Fruit fly (Drosophila melanogaster) Kc167 (cell line): ENCODE measurements around the gene sud1.

ENCODE experiments used
- h ChIP-seq: fragments of >200 bp; optimal IDR thresholded peaks from 3 replicates; lab custom pipeline; 2018; ENCODE audit warnings: missing external identifiers
- psq ChIP-seq: fragments of >200 bp; optimal IDR thresholded peaks from 2 replicates; lab custom pipeline; 2017; ENCODE audit warnings: missing external identifiers

- TF ChIP-seq h (lab: Kevin White, UChicago): no peak
- TF ChIP-seq psq (lab: Kevin White, UChicago): no peak
Measured at dm6 chr3R:24938049-24938448, 20.4 kb upstream of the sud1 start, which contains the start of gene Osbp.
